Worm (Caenorhabditis elegans): ENCODE measurements around the gene E_BE45912.2.

- no peak for TF ChIP-seq snpc-4 (tag; optimal IDR thresholded peaks at IDR 0.05)
- no peak for TF ChIP-seq R02D3.7 (tag; optimal IDR thresholded peaks at IDR 0.05)
- TF ChIP-seq hmg-11 (tag; optimal IDR thresholded peaks at IDR 0.05): no peak
- no peak for TF ChIP-seq mdl-1 (tag; optimal IDR thresholded peaks at IDR 0.05)
- no peak for TF ChIP-seq ztf-4 (tag; optimal IDR thresholded peaks at IDR 0.05)
- TF ChIP-seq nhr-76 (tag; optimal IDR thresholded peaks at IDR 0.05): no peak
Observed at ce11 chrIII:1002510-1002909, 28.4 kb downstream of the E_BE45912.2 start, which contains the start of gene clec-150.

Data from whole organism, L3 larva.